Fruit fly (Drosophila melanogaster): ENCODE measurements around the gene eff.

eff gene

DNA sequence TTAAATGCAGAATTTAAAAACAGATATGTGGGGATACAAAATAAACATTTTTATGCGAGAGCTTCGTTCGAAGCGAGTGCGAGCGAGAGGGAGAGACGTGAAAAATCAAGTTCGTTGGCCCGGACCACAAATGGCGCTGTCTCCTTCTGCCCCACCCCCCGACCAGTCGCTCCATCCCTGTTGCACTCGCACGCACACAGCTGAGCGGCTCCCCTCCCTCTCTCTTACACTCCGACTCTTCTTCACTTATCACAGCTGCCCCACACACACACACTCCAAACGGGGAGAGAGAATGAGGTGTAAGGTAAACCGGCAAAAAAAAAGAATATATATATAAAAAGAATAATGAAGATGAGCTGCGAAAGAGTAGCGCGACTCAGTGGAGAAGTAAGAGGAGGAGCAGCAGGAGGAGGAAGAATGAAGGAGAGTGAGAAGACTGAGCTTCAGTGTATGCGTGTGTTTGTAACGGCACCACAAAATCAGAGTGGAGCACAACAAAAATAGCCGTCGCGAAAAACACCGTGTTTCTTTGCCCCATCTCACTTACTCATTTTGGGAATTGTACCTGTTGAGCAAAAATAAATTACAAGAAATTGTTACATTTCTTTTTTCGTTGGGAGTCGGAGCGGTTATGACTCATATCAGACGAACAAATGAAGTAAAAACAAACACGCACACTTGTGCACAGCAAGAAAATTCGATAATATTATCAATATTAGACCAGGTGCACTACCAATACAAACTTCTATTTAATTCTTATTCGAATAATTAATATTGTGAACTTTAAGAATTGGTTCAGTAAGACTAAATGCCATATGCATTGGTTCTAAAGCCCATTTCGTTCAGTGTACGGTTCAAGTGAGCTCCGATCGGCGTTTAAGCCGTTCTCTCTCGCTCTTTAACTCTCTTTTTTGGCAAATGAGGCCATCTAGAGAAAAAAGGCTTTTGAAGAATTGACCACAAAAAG, 2.9 kb downstream of the eff start (continued):
- TF ChIP-seq Lpt (GFP tag; optimal IDR thresholded peaks at IDR 0.05), result no peak
- peak; percentile 91 for TF ChIP-seq Sox100B (GFP tag; optimal IDR thresholded peaks at IDR 0.05)
- TF ChIP-seq sc (optimal IDR thresholded peaks at IDR 0.05), result no peak
- peak; percentile 89 for TF ChIP-seq sc (GFP tag; optimal IDR thresholded peaks at IDR 0.05)
- TF ChIP-seq chn (GFP tag; optimal IDR thresholded peaks at IDR 0.05), result peak; percentile 92
- no peak for TF ChIP-seq CG16813 (GFP tag; IDR thresholded peaks at IDR 0.05; ENCODE audit: partially characterized antibody)
- peak; percentile 95 for TF ChIP-seq ATbp (GFP tag; optimal IDR thresholded peaks at IDR 0.05)
- peak; percentile 67 for TF ChIP-seq CG7928 (GFP tag; optimal IDR thresholded peaks at IDR 0.05)
- TF ChIP-seq dan (GFP tag; IDR thresholded peaks at IDR 0.05), result no peak; the same call in 1 of the 2 replicates
- peak; percentile 86 for TF ChIP-seq ERR (GFP tag; optimal IDR thresholded peaks at IDR 0.05)
- TF ChIP-seq NfI (GFP tag; optimal IDR thresholded peaks at IDR 0.05), result peak; percentile 94
- peak; percentile 88 for TF ChIP-seq danr (GFP tag; IDR thresholded peaks at IDR 0.05)
- TF ChIP-seq lmd (GFP tag; IDR thresholded peaks at IDR 0.05), result peak; percentile 96
- TF ChIP-seq CG7745 (tag; optimal IDR thresholded peaks at IDR 0.05), result peak; percentile 78
- no peak for TF ChIP-seq HLH4C (GFP tag; IDR thresholded peaks at IDR 0.05; ENCODE audit: partially characterized antibody)
- TF ChIP-seq slou (GFP tag; optimal IDR thresholded peaks at IDR 0.05), result peak; percentile 82
- TF ChIP-seq cg (GFP tag; optimal IDR thresholded peaks at IDR 0.05), result peak; percentile 86
- no peak for TF ChIP-seq pfk (GFP tag; optimal IDR thresholded peaks at IDR 0.05)
- TF ChIP-seq CG9817 (tag; optimal IDR thresholded peaks at IDR 0.05), result peak; percentile 89
- peak; percentile 90 for TF ChIP-seq NC2β (GFP tag; optimal IDR thresholded peaks at IDR 0.05)
- peak; percentile 93 for TF ChIP-seq rib (GFP tag; IDR thresholded peaks at IDR 0.05)
- TF ChIP-seq CG7786 (GFP tag; optimal IDR thresholded peaks at IDR 0.05), result peak; percentile 90
- TF ChIP-seq Adf1 (GFP tag; IDR thresholded peaks at IDR 0.05), result peak; percentile 59
- TF ChIP-seq HmgD (GFP tag; optimal IDR thresholded peaks at IDR 0.05), result peak; percentile 69
- TF ChIP-seq CG9215 (GFP tag; IDR thresholded peaks at IDR 0.05), result peak; percentile 90
- TF ChIP-seq Six4 (GFP tag; optimal IDR thresholded peaks at IDR 0.05), result peak; percentile 94
- peak; percentile 50 for TF ChIP-seq MESR4 (GFP tag; optimal IDR thresholded peaks at IDR 0.05)
- TF ChIP-seq gfzf (GFP tag; optimal IDR thresholded peaks at IDR 0.05), result no peak
- TF ChIP-seq lilli (GFP tag; optimal IDR thresholded peaks at IDR 0.05), result peak; percentile 95
- peak; percentile 94 for TF ChIP-seq CG8924 (tag; optimal IDR thresholded peaks at IDR 0.05)
- TF ChIP-seq pb (GFP tag; optimal IDR thresholded peaks at IDR 0.05), result peak; percentile 83
- peak; percentile 94 for TF ChIP-seq phol (tag; optimal IDR thresholded peaks at IDR 0.05)
- TF ChIP-seq CG4854 (GFP tag; optimal IDR thresholded peaks at IDR 0.05), result peak; percentile 92
- TF ChIP-seq CG2712 (tag; optimal IDR thresholded peaks at IDR 0.05), result peak; percentile 95
- TF ChIP-seq nerfin-1 (tag; optimal IDR thresholded peaks at IDR 0.05), result peak; percentile 85
- TF ChIP-seq sr (GFP tag; IDR thresholded peaks at IDR 0.05), result peak; percentile 86; the same call in 2 of the 3 replicates
- peak; percentile 94 for TF ChIP-seq CG34422 (GFP tag; IDR thresholded peaks at IDR 0.05)
- TF ChIP-seq CG10959 (GFP tag; IDR thresholded peaks at IDR 0.05), result peak; percentile 95
- peak; percentile 94 for TF ChIP-seq Fer3 (tag; optimal IDR thresholded peaks at IDR 0.05)
- peak; percentile 85 for TF ChIP-seq en (GFP tag; optimal IDR thresholded peaks at IDR 0.05)
- peak; percentile 97 for TF ChIP-seq CG17328 (GFP tag; IDR thresholded peaks at IDR 0.05)
- TF ChIP-seq CG2199 (GFP tag; IDR thresholded peaks at IDR 0.05), result peak; percentile 91
- no peak for TF ChIP-seq CG13287 (GFP tag; IDR thresholded peaks at IDR 0.05; ENCODE audit: partially characterized antibody)
- no peak for TF ChIP-seq CG8478 (optimal IDR thresholded peaks at IDR 0.05)
- TF ChIP-seq CG32532 (GFP tag; IDR thresholded peaks at IDR 0.05), result peak; percentile 96
- peak; percentile 88 for TF ChIP-seq ab (GFP tag; optimal IDR thresholded peaks at IDR 0.05)
- peak; percentile 95 for TF ChIP-seq so (GFP tag; IDR thresholded peaks at IDR 0.05)
- TF ChIP-seq CG12155 (GFP tag; optimal IDR thresholded peaks at IDR 0.05), result peak; percentile 89
- peak; percentile 90 for TF ChIP-seq CG11085 (GFP tag; IDR thresholded peaks at IDR 0.05)
- TF ChIP-seq Ets65A (GFP tag), result peak; percentile 99

Measured in whole organism, embryonic.